Worm (Caenorhabditis elegans): ENCODE data around the gene K09B11.4.

DNA sequence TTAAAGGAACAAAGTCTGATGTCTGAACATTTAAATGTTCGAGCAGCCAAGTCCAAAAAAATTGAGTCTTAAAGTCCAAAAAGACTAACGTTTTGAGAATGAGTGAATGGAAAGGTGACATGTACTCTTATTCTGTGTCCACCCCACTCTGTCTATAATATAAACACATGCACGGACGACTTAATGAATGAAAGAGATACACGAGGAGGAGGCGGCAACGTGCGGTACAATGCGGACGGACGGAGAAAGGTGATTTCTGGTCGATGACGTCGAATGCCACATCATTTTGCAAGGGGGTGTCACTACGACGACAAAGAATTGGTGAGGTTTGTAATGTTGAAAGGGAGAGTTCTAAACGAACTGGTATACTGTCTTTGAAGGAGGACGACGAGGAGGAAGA, 34.7 kb upstream of the K09B11.4 start:
- TF ChIP-seq nhr-25 (tag; optimal IDR thresholded peaks at IDR 0.05) (no peak), ama-1 (optimal IDR thresholded peaks at IDR 0.05) (no peak), ztf-4 (tag; optimal IDR thresholded peaks at IDR 0.05) (no peak), sma-3 (GFP tag; optimal IDR thresholded peaks at IDR 0.05) (no peak)
